Worm (Caenorhabditis elegans): ENCODE data around the gene irld-48.

The irld-48 gene

DNA sequence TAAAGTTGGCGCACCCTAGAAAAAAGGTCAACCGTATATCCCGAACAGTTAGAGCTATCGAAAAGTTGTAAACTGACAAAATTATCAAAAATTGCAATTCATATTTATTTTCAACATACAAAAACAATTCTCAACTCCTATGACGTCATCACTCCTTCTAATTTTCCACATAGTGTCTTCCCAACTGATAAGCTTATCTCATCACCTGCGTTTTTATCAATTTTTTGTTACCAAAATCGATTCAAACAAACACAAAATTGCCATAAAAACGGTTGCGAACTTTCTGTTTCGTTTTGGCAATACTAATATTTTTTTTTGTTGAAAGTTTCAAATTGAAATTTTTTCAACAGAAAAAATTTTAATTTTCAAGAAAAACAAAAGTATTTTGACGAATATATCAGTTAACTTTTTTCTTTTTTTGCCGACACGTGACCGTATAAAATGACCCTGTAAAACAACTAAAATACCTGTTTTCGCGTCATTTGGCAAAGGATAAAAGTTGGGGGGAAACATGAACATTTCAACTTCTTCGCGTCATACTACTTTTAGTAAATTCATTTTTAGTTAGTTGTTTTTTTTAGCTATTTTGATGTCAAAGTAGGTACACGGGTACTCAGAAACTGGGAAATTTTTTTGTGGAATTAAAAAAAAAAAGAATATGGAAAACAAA lies 19.8 kb downstream of the irld-48 start (continued):
- TF ChIP-seq hlh-17 (GFP tag; optimal IDR thresholded peaks at IDR 0.05; ENCODE audit: borderline replicate concordance) (no peak), tlp-1 (tag; optimal IDR thresholded peaks at IDR 0.05) (peak; percentile 51), nhr-20 (tag; optimal IDR thresholded peaks at IDR 0.05) (peak; percentile 14), unc-130 (tag; optimal IDR thresholded peaks at IDR 0.05) (no peak), mdl-1 (tag; optimal IDR thresholded peaks at IDR 0.05) (peak in 1 of 2 experiments; percentile 23), ztf-11 (tag; optimal IDR thresholded peaks at IDR 0.05) (no peak), lin-13 (GFP tag; optimal IDR thresholded peaks at IDR 0.05) (no peak), mef-2 (tag; optimal IDR thresholded peaks at IDR 0.05) (no peak), ets-5 (GFP tag; IDR thresholded peaks at IDR 0.05) (no peak), nhr-76 (tag; optimal IDR thresholded peaks at IDR 0.05) (no peak), dpl-1 (GFP tag; optimal IDR thresholded peaks at IDR 0.05) (no peak), egl-13 (tag; optimal IDR thresholded peaks at IDR 0.05) (no peak), xbp-1 (tag; optimal IDR thresholded peaks at IDR 0.05) (no peak), C04F5.9 (tag; optimal IDR thresholded peaks at IDR 0.05) (no peak), mab-9 (GFP tag; IDR thresholded peaks at IDR 0.05) (no peak), ceh-82 (tag; optimal IDR thresholded peaks at IDR 0.05) (no peak), lsy-2 (tag; optimal IDR thresholded peaks at IDR 0.05) (peak in 1 of 2 experiments; percentile 16), irx-1 (tag; optimal IDR thresholded peaks at IDR 0.05) (no peak), blmp-1 (tag; optimal IDR thresholded peaks at IDR 0.05) (peak; percentile 49), sptf-1 (tag; optimal IDR thresholded peaks at IDR 0.05) (no peak), skn-1 (tag; optimal IDR thresholded peaks at IDR 0.05) (peak; percentile 30), nhr-11 (tag; optimal IDR thresholded peaks at IDR 0.05) (no peak), pax-3 (tag; optimal IDR thresholded peaks at IDR 0.05) (no peak), fkh-8 (tag; optimal IDR thresholded peaks at IDR 0.05) (no peak), nhr-84 (tag; optimal IDR thresholded peaks at IDR 0.05) (no peak), elt-2 (tag; optimal IDR thresholded peaks at IDR 0.05) (peak; percentile 91), swsn-7 (tag; optimal IDR thresholded peaks at IDR 0.05) (no peak), fkh-4 (tag; optimal IDR thresholded peaks at IDR 0.05; ENCODE audit: borderline replicate concordance) (no peak), rnt-1 (tag; optimal IDR thresholded peaks at IDR 0.05) (no peak), nhr-28 (tag; optimal IDR thresholded peaks at IDR 0.05) (no peak), ama-1 (optimal IDR thresholded peaks at IDR 0.05) (no peak), dsc-1 (tag; optimal IDR thresholded peaks at IDR 0.05) (no peak), fos-1 (tag; optimal IDR thresholded peaks at IDR 0.05) (no peak), elt-3 (tag; optimal IDR thresholded peaks at IDR 0.05) (peak in 2 of 6 experiments; percentile 25 to 42), lin-14 (GFP tag; optimal IDR thresholded peaks at IDR 0.05) (peak; percentile 48), nhr-90 (tag; optimal IDR thresholded peaks at IDR 0.05; ENCODE audit: poor library complexity) (no peak), vab-15 (tag; optimal IDR thresholded peaks at IDR 0.05) (no peak), aha-1 (tag; optimal IDR thresholded peaks at IDR 0.05) (no peak), sox-4 (tag; optimal IDR thresholded peaks at IDR 0.05) (no peak), unc-86 (tag; optimal IDR thresholded peaks at IDR 0.05) (no peak), jun-1 (tag; optimal IDR thresholded peaks at IDR 0.05) (no peak), snpc-4 (tag; optimal IDR thresholded peaks at IDR 0.05) (no peak), ztf-4 (tag; optimal IDR thresholded peaks at IDR 0.05) (no peak), lir-3 (tag; optimal IDR thresholded peaks at IDR 0.05; ENCODE audit: poor library complexity) (no peak)

DNA sequence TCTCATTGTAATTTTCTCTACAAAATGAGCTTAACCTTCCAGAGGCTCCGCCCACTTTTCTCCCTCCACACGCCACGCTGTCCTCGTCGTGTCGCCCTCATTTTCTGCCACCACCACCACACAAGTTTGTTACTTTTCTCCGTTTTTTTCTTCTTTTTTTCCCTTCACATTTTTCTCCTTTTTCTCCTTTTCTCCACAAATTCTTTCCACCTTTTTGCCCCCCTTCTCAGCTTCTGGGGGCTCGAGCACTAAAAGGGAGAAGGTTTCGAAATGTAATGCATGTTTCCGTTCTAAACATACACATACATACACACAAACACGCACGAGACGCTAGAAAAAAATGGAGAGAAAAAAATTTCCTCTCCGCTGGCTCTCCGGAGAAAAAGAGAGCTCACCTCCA lies 20.7 kb downstream of the irld-48 start, which contains the start of gene nhr-88:
nhr-88 (plus strand) TSS at position 43 of the 400 bp plus-strand sequence.
- peak; percentile 38 for TF ChIP-seq egl-13 (tag; optimal IDR thresholded peaks at IDR 0.05)
- no peak for TF ChIP-seq ces-1 (GFP tag; optimal IDR thresholded peaks at IDR 0.05)
- no peak for TF ChIP-seq unc-130 (tag; optimal IDR thresholded peaks at IDR 0.05)
- peak; percentile 41 for TF ChIP-seq nhr-71 (tag; optimal IDR thresholded peaks at IDR 0.05)
- no peak for TF ChIP-seq alr-1 (tag; optimal IDR thresholded peaks at IDR 0.05; ENCODE audit: borderline replicate concordance)
- peak; percentile 20 for TF ChIP-seq tbx-2 (tag; optimal IDR thresholded peaks at IDR 0.05)
- peak; percentile 9 for TF ChIP-seq swsn-7 (tag; optimal IDR thresholded peaks at IDR 0.05)
- TF ChIP-seq mab-9 (GFP tag; IDR thresholded peaks at IDR 0.05): no peak
- TF ChIP-seq jun-1 (tag; optimal IDR thresholded peaks at IDR 0.05): no peak
- peak; percentile 79 for TF ChIP-seq lin-14 (GFP tag; optimal IDR thresholded peaks at IDR 0.05)
- peak; percentile 23; the same call in 1 of the 2 replicates for TF ChIP-seq isw-1 (GFP tag; IDR thresholded peaks at IDR 0.05)
- no peak for TF ChIP-seq efl-3 (GFP tag; optimal IDR thresholded peaks at IDR 0.05)
- no peak for TF ChIP-seq aly-2 (tag; optimal IDR thresholded peaks at IDR 0.05)
- TF ChIP-seq fkh-8 (tag; optimal IDR thresholded peaks at IDR 0.05): peak; percentile 60
- peak; percentile 12 for TF ChIP-seq xbp-1 (tag; optimal IDR thresholded peaks at IDR 0.05)
- peak; percentile 23 for TF ChIP-seq snu-23 (GFP tag; optimal IDR thresholded peaks at IDR 0.05)
- TF ChIP-seq ztf-11 (tag; optimal IDR thresholded peaks at IDR 0.05): no peak
- TF ChIP-seq unc-86 (tag; optimal IDR thresholded peaks at IDR 0.05): peak; percentile 32
- TF ChIP-seq nhr-47 (tag; optimal IDR thresholded peaks at IDR 0.05): peak; percentile 36
